Fruit fly (Drosophila melanogaster): ENCODE data around the gene DopEcR.

DNA sequence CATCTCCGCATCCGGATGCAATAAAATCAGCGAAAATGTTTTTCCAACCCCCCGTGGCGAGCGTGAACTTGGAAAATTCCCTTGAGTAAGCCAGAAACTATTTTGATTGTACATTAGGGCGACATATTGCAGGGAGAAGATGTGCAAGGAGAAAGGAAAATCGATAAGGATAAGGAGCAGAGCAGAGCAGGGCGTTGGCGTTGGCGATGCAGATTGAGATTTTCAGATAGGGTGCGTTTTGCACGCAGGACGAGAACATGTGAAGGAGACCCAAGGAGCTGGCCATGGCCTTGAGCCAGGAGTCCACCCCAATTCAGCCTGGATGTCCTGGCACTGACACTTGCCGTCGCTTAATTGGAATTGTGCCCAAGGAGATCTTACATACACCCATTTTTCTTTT is 23.2 kb downstream of the DopEcR start:
- TF ChIP-seq pan (optimal IDR thresholded peaks at IDR 0.05) (no peak), psq (optimal IDR thresholded peaks at IDR 0.05) (no peak), CG8478 (optimal IDR thresholded peaks at IDR 0.05) (no peak)
